Worm (Caenorhabditis elegans) whole organism, young adult: Measurements from ENCODE around the gene C43F9.11.
"Not testable (repeated sequence)": the region's sequence is repeated elsewhere in the genome, so short reads cannot be mapped to it uniquely, and the experiment has no call there.

ENCODE experiments used
- B0261.1 ChIP-seq: sonication (generic microtip); optimal IDR thresholded peaks from 2 replicates; lab custom pipeline; 2016; ENCODE audit warnings: mild to moderate bottlenecking, missing genetic modification characterization, moderate library complexity, missing compliant biosample characterization
- C17E4.6 ChIP-seq: fragments of 200-800 bp; sonication (Bioruptor generic); IDR thresholded peaks from 2 replicates; pipeline ENCODE4 v1.3.6; 2022; ENCODE audit warnings: missing genetic modification reagents, missing genetic modification characterization, missing compliant biosample characterization
- F10E7.11 ChIP-seq: sonication (generic microtip); optimal IDR thresholded peaks from 2 replicates; lab custom pipeline; 2017; ENCODE audit warnings: mild to moderate bottlenecking, missing genetic modification characterization, moderate library complexity, missing compliant biosample characterization
- F37B4.10 ChIP-seq: fragments of 200-800 bp; sonication (Bioruptor generic); IDR thresholded peaks from 2 replicates; pipeline ENCODE4 v1.3.6; 2022; ENCODE audit warnings: missing genetic modification characterization, missing compliant biosample characterization
- F39B2.1 ChIP-seq: fragments of 200-800 bp; sonication (Bioruptor generic); IDR thresholded peaks from 2 replicates; pipeline ENCODE4 v1.3.6; 2022; ENCODE audit warnings: missing genetic modification reagents, missing genetic modification characterization, missing compliant biosample characterization
- F55B11.4 ChIP-seq: sonication (generic microtip); optimal IDR thresholded peaks from 2 replicates; lab custom pipeline; 2016; ENCODE audit warnings: missing compliant biosample characterization, missing genetic modification characterization, borderline replicate concordance; ENCODE audit not compliant: insufficient read depth
- K11D2.4 ChIP-seq: fragments of 200-800 bp; sonication (Bioruptor generic); IDR thresholded peaks from 2 replicates; pipeline ENCODE4 v1.3.6; 2022; ENCODE audit warnings: missing genetic modification reagents, missing genetic modification characterization, missing compliant biosample characterization
- K12H6.12 ChIP-seq: fragments of 200-800 bp; sonication (Bioruptor generic); optimal IDR thresholded peaks from 2 replicates; lab custom pipeline; 2018; ENCODE audit warnings: mild to moderate bottlenecking, missing genetic modification characterization, missing compliant biosample characterization
- T26A5.8 ChIP-seq: sonication (generic microtip); optimal IDR thresholded peaks from 2 replicates; lab custom pipeline; 2016; ENCODE audit warnings: missing genetic modification characterization, missing compliant biosample characterization
- Y56A3A.18 ChIP-seq: fragments of 200-800 bp; sonication (Bioruptor generic); IDR thresholded peaks from 2 replicates; pipeline ENCODE4 v1.3.6; 2022; ENCODE audit warnings: missing genetic modification reagents, missing genetic modification characterization, missing compliant biosample characterization
- aptf-3 ChIP-seq: fragments of 200-800 bp; sonication (Bioruptor generic); IDR thresholded peaks from 2 replicates; pipeline ENCODE4 v1.3.6; 2022; ENCODE audit warnings: missing genetic modification characterization, missing compliant biosample characterization
- attf-3 ChIP-seq: fragments of 200-800 bp; sonication (Bioruptor generic); conservative IDR thresholded peaks from 2 replicates; pipeline ENCODE4 v1.3.6; 2022; ENCODE audit warnings: missing genetic modification reagents, missing genetic modification characterization, missing compliant biosample characterization
- ccch-3 ChIP-seq: fragments of 200-800 bp; sonication (Bioruptor generic); optimal IDR thresholded peaks from 2 replicates; lab custom pipeline; 2018; ENCODE audit warnings: mild to moderate bottlenecking, missing genetic modification characterization, missing compliant biosample characterization
- cebp-2 ChIP-seq: fragments of 200-800 bp; sonication (Bioruptor generic); IDR thresholded peaks from 2 replicates; pipeline ENCODE4 v1.3.6; 2022; ENCODE audit warnings: missing genetic modification characterization, missing compliant biosample characterization
- ceh-40 ChIP-seq: fragments of 200-800 bp; sonication (Bioruptor generic); IDR thresholded peaks from 2 replicates; pipeline ENCODE4 v1.3.6; 2022; ENCODE audit warnings: missing genetic modification characterization, missing compliant biosample characterization
- chd-7 ChIP-seq: sonication (generic microtip); optimal IDR thresholded peaks from 2 replicates; lab custom pipeline; 2016; ENCODE audit warnings: mild to moderate bottlenecking, missing genetic modification characterization, moderate library complexity, missing compliant biosample characterization
- dox-1 ChIP-seq: fragments of 200-800 bp; sonication (Bioruptor generic); IDR thresholded peaks from 2 replicates; pipeline ENCODE4 v1.3.6; 2022; ENCODE audit warnings: missing genetic modification reagents, missing genetic modification characterization, missing compliant biosample characterization
- egrh-3 ChIP-seq: fragments of 200-800 bp; sonication (Bioruptor generic); IDR thresholded peaks from 2 replicates; pipeline ENCODE4 v1.3.6; 2022; ENCODE audit warnings: missing genetic modification reagents, missing genetic modification characterization, missing compliant biosample characterization
- ets-4 ChIP-seq: fragments of 200-800 bp; sonication (Bioruptor generic); optimal IDR thresholded peaks from 2 replicates; lab custom pipeline; 2018; ENCODE audit warnings: mild to moderate bottlenecking, missing genetic modification characterization, missing compliant biosample characterization
- hlh-26 ChIP-seq: fragments of 200-800 bp; sonication (Bioruptor generic); conservative IDR thresholded peaks from 2 replicates; pipeline ENCODE4 v1.3.6; 2022; ENCODE audit warnings: missing genetic modification reagents, missing genetic modification characterization, missing compliant biosample characterization
- hmg-1.2 ChIP-seq: fragments of 200-800 bp; sonication (Bioruptor generic); IDR thresholded peaks from 2 replicates; pipeline ENCODE4 v1.3.6; 2022; ENCODE audit warnings: missing genetic modification reagents, missing genetic modification characterization, missing compliant biosample characterization
- hsf-1 ChIP-seq: fragments of 200-800 bp; sonication (Bioruptor generic); IDR thresholded peaks from 2 replicates; pipeline ENCODE4 v1.3.6; 2022; ENCODE audit warnings: missing genetic modification reagents, missing genetic modification characterization, missing compliant biosample characterization
- let-526 ChIP-seq: fragments of 200-800 bp; sonication (Bioruptor generic); IDR thresholded peaks from 2 replicates; pipeline ENCODE4 v1.3.6; 2022; ENCODE audit warnings: missing genetic modification reagents, missing genetic modification characterization, missing compliant biosample characterization
- lin-26 ChIP-seq: fragments of 200-800 bp; sonication (Bioruptor generic); IDR thresholded peaks from 2 replicates; pipeline ENCODE4 v1.3.6; 2022; ENCODE audit warnings: missing genetic modification reagents, missing genetic modification characterization, missing compliant biosample characterization
- lsy-27 ChIP-seq: sonication (generic microtip); optimal IDR thresholded peaks from 2 replicates; lab custom pipeline; 2017; ENCODE audit warnings: missing genetic modification characterization, mild to moderate bottlenecking, missing compliant biosample characterization, antibody characterized with exemption, missing genotype, borderline replicate concordance; ENCODE audit not compliant: insufficient read depth
- madf-10 ChIP-seq: sonication (generic microtip); optimal IDR thresholded peaks from 2 replicates; lab custom pipeline; 2016; ENCODE audit warnings: mild to moderate bottlenecking, missing genetic modification characterization, missing compliant biosample characterization
- madf-8 ChIP-seq: fragments of 200-800 bp; sonication (Bioruptor generic); conservative IDR thresholded peaks from 2 replicates; pipeline ENCODE4 v1.3.6; 2022; ENCODE audit warnings: missing genetic modification reagents, missing genetic modification characterization, missing compliant biosample characterization
- mel-28 ChIP-seq: sonication (generic microtip); optimal IDR thresholded peaks from 2 replicates; lab custom pipeline; 2016; ENCODE audit warnings: borderline replicate concordance, mild to moderate bottlenecking, missing genetic modification characterization, missing compliant biosample characterization
- nfyb-1 ChIP-seq: fragments of 200-800 bp; sonication (Bioruptor generic); IDR thresholded peaks from 2 replicates; pipeline ENCODE4 v1.3.6; 2022; ENCODE audit warnings: missing genetic modification reagents, missing genetic modification characterization, missing compliant biosample characterization
- nhr-179 ChIP-seq: sonication (generic microtip); optimal IDR thresholded peaks from 2 replicates; lab custom pipeline; 2016; ENCODE audit warnings: mild to moderate bottlenecking, missing genetic modification characterization, missing compliant biosample characterization
- nhr-80 ChIP-seq: sonication (generic microtip); optimal IDR thresholded peaks from 2 replicates; lab custom pipeline; 2016; ENCODE audit warnings: missing genetic modification characterization, missing compliant biosample characterization
- rcor-1 ChIP-seq: fragments of 200-800 bp; sonication (Bioruptor generic); IDR thresholded peaks from 2 replicates; pipeline ENCODE4 v1.3.6; 2022; ENCODE audit warnings: missing genetic modification reagents, missing genetic modification characterization, missing compliant biosample characterization
- rec-8 ChIP-seq, 2 experiments: sonication (generic microtip); optimal IDR thresholded peaks; 2 replicates each; lab custom pipeline; 2016; ENCODE audit warnings: mild to moderate bottlenecking in 2 of 2, missing genetic modification characterization in 2 of 2, missing genetic modification reagents in 2 of 2, missing genotype in 2 of 2, missing biosample characterization in 1 of 2, missing compliant biosample characterization in 1 of 2, moderate library complexity in 1 of 2
- rpc-1 ChIP-seq, 2 experiments: fragments of 150-350 bp in 1 of 2; sonication (generic microtip) in 1 of 2; optimal IDR thresholded peaks; 2 replicates each; lab custom pipeline; 2014 to 2018; ENCODE audit warnings: missing biosample characterization in 1 of 2, missing genetic modification characterization in 1 of 2, missing genetic modification reagents in 1 of 2, missing genotype in 1 of 2
- snpc-1.3 ChIP-seq: sonication (generic microtip); optimal IDR thresholded peaks from 2 replicates; lab custom pipeline; 2017; ENCODE audit warnings: missing genetic modification characterization, mild to moderate bottlenecking, missing compliant biosample characterization, antibody characterized with exemption, moderate library complexity, missing genotype, missing genetic modification reagents; ENCODE audit not compliant: insufficient read depth
- tbp1 ChIP-seq: fragments of 200-800 bp; sonication (Bioruptor generic); optimal IDR thresholded peaks from 2 replicates; lab custom pipeline; 2018; ENCODE audit warnings: mild to moderate bottlenecking, missing genetic modification characterization, missing compliant biosample characterization
- xnd-1 ChIP-seq: sonication (generic microtip); optimal IDR thresholded peaks from 2 replicates; lab custom pipeline; 2016; ENCODE audit warnings: missing genotype, missing genetic modification reagents, missing genetic modification characterization, missing compliant biosample characterization

C43F9.11 gene

ce11 chrIV:10596505-10596904 lies at the start of gene C43F9.11:
TSS of gene C43F9.11 (plus strand) at chrIV:10596805.
- TF ChIP-seq nhr-80 (no peak), madf-10 (tag; lab: Kevin White, UChicago) (no peak), xnd-1 (no peak), T26A5.8 (tag; lab: Kevin White, UChicago) (no peak), F39B2.1 (GFP tag; lab: Robert Waterston, UW) (no peak), aptf-3 (no peak), K11D2.4 (no peak), egrh-3 (GFP tag; lab: Robert Waterston, UW) (no peak), tbp1 (GFP tag; lab: Kevin White, UChicago) (no peak), chd-7 (no peak), ccch-3 (GFP tag; lab: Kevin White, UChicago) (no peak), C17E4.6 (GFP tag; lab: Robert Waterston, UW) (no peak)
- TF ChIP-seq, all 124 proteins: peak for 0

DNA sequence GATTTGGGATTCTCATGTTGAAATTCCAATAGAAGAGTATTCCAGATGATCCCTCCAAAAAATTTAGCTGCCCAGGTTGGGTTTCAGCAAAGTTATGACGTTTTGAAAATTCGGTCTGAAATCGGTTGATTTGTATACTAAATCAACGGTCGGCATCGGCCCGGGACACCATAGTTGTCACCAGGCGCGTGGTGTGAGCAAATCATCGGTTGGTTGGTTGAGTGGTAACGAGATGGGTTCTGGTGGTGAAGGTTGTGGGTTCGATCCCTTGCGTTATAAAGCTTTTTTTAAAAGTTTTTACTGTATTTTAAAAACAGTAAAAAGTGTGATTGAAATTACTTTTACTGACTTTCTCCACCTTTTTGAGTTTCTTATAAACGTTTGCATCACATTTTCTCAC lies 48.1 kb upstream of the C43F9.11 start:
- peak; percentile 71; the same call in 1 of the 2 replicates for TF ChIP-seq lin-26 (GFP tag; lab: Robert Waterston, UW)
- TF ChIP-seq rpc-1 (optimal IDR thresholded peaks at IDR 0.05; lab: Kevin White, UChicago) = not testable (repeated sequence)
- TF ChIP-seq rpc-1 (tag; optimal IDR thresholded peaks at IDR 0.05; lab: Kevin White, UChicago) = peak; percentile 52
- TF ChIP-seq tbp1 (GFP tag; lab: Kevin White, UChicago) = peak; percentile 70
- peak; percentile 47 for TF ChIP-seq B0261.1
- 0 out of 2 replicates have a peak, but pooled peaks have one; percentile 25 for TF ChIP-seq hmg-1.2 (GFP tag; lab: Robert Waterston, UW)
- 0 out of 2 replicates have a peak, but pooled peaks have one; percentile 17 for TF ChIP-seq rcor-1 (GFP tag; lab: Robert Waterston, UW)
- TF ChIP-seq dox-1 (GFP tag; lab: Robert Waterston, UW) = 0 out of 2 replicates have a peak, but pooled peaks have one; percentile 44
- TF ChIP-seq ceh-40 (GFP tag; lab: Robert Waterston, UW) = 0 out of 2 replicates have a peak, but pooled peaks have one; percentile 31

DNA sequence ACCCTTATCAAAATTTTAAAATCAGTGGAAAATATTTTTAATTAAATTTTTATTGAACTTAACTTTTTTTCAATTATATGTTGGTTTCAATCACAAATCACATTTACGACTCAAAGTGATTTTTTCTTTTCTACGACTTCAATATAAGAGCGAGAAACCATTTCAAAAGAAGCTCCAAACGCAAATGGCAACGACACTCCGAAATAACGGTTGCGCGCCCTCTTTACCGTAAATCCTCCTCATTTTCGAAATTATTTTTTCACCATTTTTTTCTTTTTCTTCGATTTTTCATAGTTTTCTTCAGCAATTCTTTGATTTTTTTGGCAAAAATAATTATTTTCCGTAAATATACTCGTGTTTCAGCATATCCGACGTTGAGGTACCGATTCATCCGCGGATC lies 43.6 kb upstream of the C43F9.11 start:
- peak; percentile 80 for TF ChIP-seq attf-3 (GFP tag; lab: Robert Waterston, UW)

- TF ChIP-seq F10E7.11 (tag; lab: Kevin White, UChicago) (no peak), let-526 (no peak), F37B4.10 (GFP tag; lab: Robert Waterston, UW) (no peak), nfyb-1 (GFP tag; lab: Robert Waterston, UW) (no peak), F55B11.4 (tag; lab: Kevin White, UChicago) (no peak), cebp-2 (GFP tag; lab: Robert Waterston, UW) (no peak), hsf-1 (GFP tag; lab: Robert Waterston, UW) (no peak), mel-28 (tag; lab: Kevin White, UChicago) (no peak), hlh-26 (GFP tag; lab: Robert Waterston, UW) (no peak), nhr-179 (tag; lab: Kevin White, UChicago) (no peak), K12H6.12 (tag; lab: Kevin White, UChicago) (no peak), ets-4 (GFP tag; lab: Kevin White, UChicago) (no peak), madf-8 (no peak), lsy-27 (tag; lab: Kevin White, UChicago) (no peak), Y56A3A.18 (GFP tag; lab: Robert Waterston, UW) (no peak), rec-8 (tag; optimal IDR thresholded peaks at IDR 0.05; lab: Kevin White, UChicago) (no peak), snpc-1.3 (tag; lab: Kevin White, UChicago) (no peak)
- TF ChIP-seq, all 124 proteins: peak for 0
These were observed 41.7 kb upstream of the C43F9.11 start, which contains the start of gene zim-2 for ce11 chrIV:10554947-10555346. TSS of gene zim-2 (plus strand) at chrIV:10555247.
